Fruit fly (Drosophila melanogaster) whole organism, embryonic: ENCODE measurements around the gene CG8516.
A peak's percentile ranks its signal among the peaks of the same experiment; 100 is the strongest.

Experiments used
- Antp ChIP-seq: fragments of 200-800 bp; sonication (Bioruptor generic); optimal IDR thresholded peaks from 3 replicates; lab custom pipeline; 2016; ENCODE audit warnings: missing biosample characterization, missing genetic modification characterization
- Atf6 ChIP-seq: fragments of 200-800 bp; sonication (Bioruptor generic); IDR thresholded peaks from 2 replicates; pipeline ENCODE4 v1.3.6; 2022; ENCODE audit warnings: missing biosample characterization, missing genetic modification characterization
- CG10959 ChIP-seq: fragments of 200-800 bp; sonication (Bioruptor generic); IDR thresholded peaks from 2 replicates; pipeline ENCODE4 v1.3.6; 2022; ENCODE audit warnings: missing biosample characterization, missing genetic modification characterization
- CG12071 ChIP-seq: fragments of 200-800 bp; sonication (Bioruptor generic); optimal IDR thresholded peaks from 3 replicates; lab custom pipeline; 2018; ENCODE audit warnings: missing biosample characterization, mild to moderate bottlenecking, missing genetic modification characterization
- CG13287 ChIP-seq: fragments of 200-800 bp; sonication (Bioruptor generic); IDR thresholded peaks from 2 replicates; pipeline ENCODE4 v1.3.6; 2022; ENCODE audit warnings: missing biosample characterization, missing genetic modification characterization; ENCODE audit not compliant: partially characterized antibody
- CG13624 ChIP-seq: fragments of 200-800 bp; sonication (Bioruptor generic); optimal IDR thresholded peaks from 2 replicates; lab custom pipeline; 2016; ENCODE audit warnings: missing biosample characterization, missing genetic modification characterization
- CG14014 ChIP-seq: fragments of 200-800 bp; sonication (Bioruptor generic); IDR thresholded peaks from 2 replicates; pipeline ENCODE4 v1.3.6; 2022; ENCODE audit warnings: missing biosample characterization, missing genetic modification characterization
- CG17802 ChIP-seq: fragments of 200-800 bp; sonication (Bioruptor generic); optimal IDR thresholded peaks from 2 replicates; lab custom pipeline; 2018; ENCODE audit warnings: missing biosample characterization, mild to moderate bottlenecking, missing genetic modification characterization, moderate library complexity
- CG2120 ChIP-seq: fragments of 200-800 bp; sonication (Bioruptor generic); optimal IDR thresholded peaks from 3 replicates; lab custom pipeline; 2016; ENCODE audit warnings: missing biosample characterization, missing genetic modification characterization
- CG30020 ChIP-seq: fragments of 200-800 bp; optimal IDR thresholded peaks from 2 replicates; lab custom pipeline; 2019; ENCODE audit warnings: missing biosample characterization, mild to moderate bottlenecking, missing genetic modification characterization, moderate library complexity
- CG3163 ChIP-seq: fragments of 200-800 bp; sonication (Bioruptor generic); optimal IDR thresholded peaks from 3 replicates; lab custom pipeline; 2016; ENCODE audit warnings: missing biosample characterization, missing genetic modification characterization
- CG3847 ChIP-seq: fragments of 200-800 bp; sonication (Bioruptor generic); IDR thresholded peaks from 2 replicates; pipeline ENCODE4 v1.3.6; 2022; ENCODE audit warnings: missing biosample characterization, missing genetic modification characterization
- CG42726 ChIP-seq: fragments of 200-800 bp; sonication (Bioruptor generic); IDR thresholded peaks from 2 replicates; pipeline ENCODE4 v1.3.6; 2022; ENCODE audit warnings: missing biosample characterization, missing genetic modification characterization; ENCODE audit not compliant: partially characterized antibody
- CG5245 ChIP-seq: fragments of 200-800 bp; sonication (Bioruptor generic); optimal IDR thresholded peaks from 3 replicates; lab custom pipeline; 2016; ENCODE audit warnings: missing biosample characterization, missing genetic modification characterization
- CG6765 ChIP-seq: fragments of 200-800 bp; sonication (Bioruptor generic); optimal IDR thresholded peaks from 3 replicates; lab custom pipeline; 2017; ENCODE audit warnings: missing biosample characterization, mild to moderate bottlenecking, missing genetic modification characterization
- CG7987 ChIP-seq: fragments of 200-800 bp; sonication (Bioruptor generic); optimal IDR thresholded peaks from 2 replicates; lab custom pipeline; 2018; ENCODE audit warnings: missing biosample characterization, mild to moderate bottlenecking, missing genetic modification characterization, moderate library complexity
- CG8290 ChIP-seq, 3 experiments: fragments of 200-800 bp; sonication (Bioruptor generic); optimal IDR thresholded peaks; 2 replicates each; lab custom pipeline; 2016 to 2019; ENCODE audit warnings: missing biosample characterization in 3 of 3, missing genetic modification characterization in 3 of 3, mild to moderate bottlenecking in 2 of 3, moderate library complexity in 1 of 3
- CG9215 ChIP-seq: fragments of 200-800 bp; sonication (Bioruptor generic); IDR thresholded peaks from 2 replicates; pipeline ENCODE4 v1.3.6; 2022; ENCODE audit warnings: missing biosample characterization, missing genetic modification characterization
- CG9932 ChIP-seq: fragments of 200-800 bp; sonication (Bioruptor generic); IDR thresholded peaks from 2 replicates; pipeline ENCODE4 v1.3.6; 2022; ENCODE audit warnings: missing biosample characterization, missing genetic modification characterization
- D ChIP-seq, 2 experiments: fragments of 200-800 bp in 1 of 2; fragments of >200 bp in 1 of 2; sonication (Bioruptor generic) in 1 of 2; optimal IDR thresholded peaks; 2 replicates in 1 of 2; 3 replicates in 1 of 2; lab custom pipeline; 2017; ENCODE audit warnings: mild to moderate bottlenecking in 1 of 2, missing biosample characterization in 1 of 2, missing genetic modification characterization in 1 of 2, missing genetic modification reagents in 1 of 2
- Deaf1 ChIP-seq: fragments of 200-800 bp; optimal IDR thresholded peaks from 3 replicates; lab custom pipeline; 2019; ENCODE audit warnings: missing biosample characterization, mild to moderate bottlenecking, missing genetic modification characterization, moderate library complexity
- Dp ChIP-seq: fragments of 200-800 bp; sonication (Bioruptor generic); optimal IDR thresholded peaks from 2 replicates; lab custom pipeline; 2018; ENCODE audit warnings: missing biosample characterization, mild to moderate bottlenecking, missing genetic modification characterization, moderate library complexity
- Fer1 ChIP-seq: fragments of 200-800 bp; sonication (Bioruptor generic); optimal IDR thresholded peaks from 2 replicates; lab custom pipeline; 2017; ENCODE audit warnings: missing biosample characterization, mild to moderate bottlenecking, missing genetic modification characterization
- Fer2 ChIP-seq: fragments of 200-800 bp; sonication (Bioruptor generic); optimal IDR thresholded peaks from 2 replicates; lab custom pipeline; 2018; ENCODE audit warnings: missing biosample characterization, mild to moderate bottlenecking, missing genetic modification characterization, moderate library complexity
- H15 ChIP-seq: fragments of 200-800 bp; sonication (Bioruptor generic); IDR thresholded peaks from 3 replicates; pipeline ENCODE4 v1.3.6; 2022; ENCODE audit warnings: missing biosample characterization, missing genetic modification characterization
- Hr78 ChIP-seq, 2 experiments: fragments of 200-800 bp in 1 of 2; fragments of >200 bp in 1 of 2; sonication (Bioruptor generic) in 1 of 2; optimal IDR thresholded peaks; 2 replicates each; lab custom pipeline; 2017 to 2019; ENCODE audit warnings: missing biosample characterization in 2 of 2, missing genetic modification characterization in 2 of 2, mild to moderate bottlenecking in 1 of 2, moderate library complexity in 1 of 2
- Hsf ChIP-seq: fragments of 200-800 bp; sonication (Bioruptor generic); optimal IDR thresholded peaks from 3 replicates; lab custom pipeline; 2016; ENCODE audit warnings: missing biosample characterization, missing genetic modification characterization
- Max ChIP-seq: fragments of 200-800 bp; sonication (Bioruptor generic); optimal IDR thresholded peaks from 2 replicates; lab custom pipeline; 2016; ENCODE audit warnings: missing biosample characterization, mild to moderate bottlenecking, missing genetic modification characterization
- Sox102F ChIP-seq: fragments of 200-800 bp; sonication (Bioruptor generic); optimal IDR thresholded peaks from 2 replicates; lab custom pipeline; 2018; ENCODE audit warnings: missing biosample characterization, mild to moderate bottlenecking, missing genetic modification characterization, moderate library complexity
- ase ChIP-seq: fragments of 200-800 bp; sonication (Bioruptor generic); IDR thresholded peaks from 3 replicates; pipeline ENCODE4 v1.3.6; 2022; ENCODE audit warnings: missing biosample characterization, missing genetic modification characterization
- chn ChIP-seq: fragments of 200-800 bp; sonication (Bioruptor generic); optimal IDR thresholded peaks from 2 replicates; lab custom pipeline; 2016; ENCODE audit warnings: missing biosample characterization, missing genetic modification characterization
- dysf ChIP-seq: fragments of 200-800 bp; sonication (Bioruptor generic); IDR thresholded peaks from 3 replicates; pipeline ENCODE4 v1.3.6; 2022; ENCODE audit warnings: missing biosample characterization, missing genetic modification characterization
- ems ChIP-seq: fragments of 200-800 bp; sonication (Bioruptor generic); optimal IDR thresholded peaks from 3 replicates; lab custom pipeline; 2016; ENCODE audit warnings: missing biosample characterization, missing genetic modification characterization
- exex ChIP-seq: fragments of 200-800 bp; sonication (Bioruptor generic); optimal IDR thresholded peaks from 4 replicates; lab custom pipeline; 2018; ENCODE audit warnings: missing biosample characterization, mild to moderate bottlenecking, missing genetic modification characterization, moderate library complexity
- ftz-f1 ChIP-seq: fragments of 200-800 bp; sonication (Bioruptor generic); optimal IDR thresholded peaks from 2 replicates; lab custom pipeline; 2016; ENCODE audit warnings: missing biosample characterization, missing genetic modification characterization
- gsb-n ChIP-seq: fragments of 200-800 bp; sonication (Bioruptor generic); optimal IDR thresholded peaks from 3 replicates; lab custom pipeline; 2018; ENCODE audit warnings: missing biosample characterization, mild to moderate bottlenecking, missing genetic modification characterization
- hb ChIP-seq: fragments of 200-800 bp; sonication (Bioruptor generic); IDR thresholded peaks from 3 replicates; pipeline ENCODE4 v1.3.6; 2022; ENCODE audit warnings: missing biosample characterization, missing genetic modification characterization; ENCODE audit not compliant: partially characterized antibody
- lbe ChIP-seq: fragments of 200-800 bp; sonication (Bioruptor generic); optimal IDR thresholded peaks from 2 replicates; lab custom pipeline; 2016; ENCODE audit warnings: missing biosample characterization, mild to moderate bottlenecking, missing genetic modification characterization
- mam ChIP-seq: fragments of 200-800 bp; sonication (Bioruptor generic); optimal IDR thresholded peaks from 3 replicates; lab custom pipeline; 2016; ENCODE audit warnings: missing biosample characterization, missing genetic modification characterization
- p53 ChIP-seq: fragments of 200-800 bp; sonication (Bioruptor generic); optimal IDR thresholded peaks from 2 replicates; lab custom pipeline; 2016; ENCODE audit warnings: missing biosample characterization, missing genetic modification characterization
- run ChIP-seq: fragments of 200-800 bp; sonication (Bioruptor generic); optimal IDR thresholded peaks from 3 replicates; lab custom pipeline; 2018; ENCODE audit warnings: missing biosample characterization, mild to moderate bottlenecking, missing genetic modification characterization
- sens ChIP-seq: fragments of 200-800 bp; sonication (Bioruptor generic); peaks from one replicate; lab custom pipeline; 2016; ENCODE audit warnings: missing biosample characterization, missing genetic modification characterization
- sqz ChIP-seq: fragments of 200-800 bp; sonication (Bioruptor generic); optimal IDR thresholded peaks from 3 replicates; lab custom pipeline; 2018; ENCODE audit warnings: missing biosample characterization, mild to moderate bottlenecking, missing genetic modification characterization
- trem ChIP-seq: fragments of 200-800 bp; optimal IDR thresholded peaks from 3 replicates; lab custom pipeline; 2019; ENCODE audit warnings: missing biosample characterization, mild to moderate bottlenecking, missing genetic modification characterization, moderate library complexity
- trh ChIP-seq: fragments of 200-800 bp; sonication (Bioruptor generic); optimal IDR thresholded peaks from 2 replicates; lab custom pipeline; 2016; ENCODE audit warnings: missing biosample characterization, missing genetic modification characterization
- twi ChIP-seq: fragments of 200-800 bp; optimal IDR thresholded peaks from 2 replicates; lab custom pipeline; 2019; ENCODE audit warnings: missing biosample characterization, mild to moderate bottlenecking, missing genetic modification characterization, moderate library complexity
- unc-4 ChIP-seq: fragments of 200-800 bp; sonication (Bioruptor generic); IDR thresholded peaks from 2 replicates; pipeline ENCODE4 v1.3.6; 2022; ENCODE audit warnings: missing biosample characterization, missing genetic modification characterization; ENCODE audit not compliant: partially characterized antibody
- zf30C ChIP-seq: fragments of 200-800 bp; sonication (Bioruptor generic); optimal IDR thresholded peaks from 3 replicates; lab custom pipeline; 2018; ENCODE audit warnings: missing biosample characterization, mild to moderate bottlenecking, missing genetic modification characterization

Gene CG8516

DNA sequence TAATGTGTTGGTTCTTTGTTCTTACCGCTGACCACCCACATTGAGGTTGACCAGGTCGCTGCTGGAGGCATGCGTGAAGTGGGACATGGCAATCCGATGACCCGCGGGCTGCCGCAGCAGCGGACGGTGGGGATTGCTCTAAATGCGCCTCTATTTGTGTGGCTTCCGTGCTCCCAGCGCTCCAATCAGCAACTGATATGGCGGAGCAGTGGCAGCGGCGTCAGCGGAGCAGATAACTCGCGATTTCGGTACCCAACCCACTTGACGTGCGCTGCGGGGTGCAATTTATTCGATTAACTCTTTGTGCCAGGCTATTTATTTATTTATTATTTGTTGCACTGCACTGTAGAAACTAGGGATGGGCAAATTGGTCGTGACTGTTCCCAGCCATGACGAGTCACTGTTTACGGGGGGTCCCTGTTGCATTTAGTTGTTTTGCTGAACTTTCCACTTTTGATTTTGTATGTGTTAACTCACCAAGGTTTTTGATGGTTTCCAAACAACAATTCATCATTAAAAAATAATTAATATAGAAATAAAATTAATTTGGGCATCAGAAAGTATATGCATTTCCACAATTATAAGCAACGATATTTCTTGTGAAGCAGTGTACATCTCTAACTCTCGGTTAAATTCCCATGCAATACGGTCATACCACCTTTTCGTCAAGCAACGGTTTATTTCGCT is 7.7 kb downstream of the CG8516 start, which contains the start of the genes CG9467 and CG8526 (continued):
- TF ChIP-seq Hr78 (GFP tag; optimal IDR thresholded peaks at IDR 0.05; lab: Kevin White, UChicago), result no peak
- no peak for TF ChIP-seq exex (tag; lab: Kevin White, UChicago)
- peak; percentile 77 for TF ChIP-seq Dp (GFP tag; lab: Kevin White, UChicago)
- no peak for TF ChIP-seq sens
- peak; percentile 59 for TF ChIP-seq mam (GFP tag; lab: Kevin White, UChicago)
- peak; percentile 51; the same call in 1 of the 2 replicates for TF ChIP-seq Atf6
- TF ChIP-seq run (tag; lab: Kevin White, UChicago), result no peak
- no peak for TF ChIP-seq CG10959 (GFP tag; lab: Robert Waterston, UW)
- 0 out of 3 replicates have a peak, but pooled peaks have one; percentile 51 for TF ChIP-seq ase (GFP tag; lab: Robert Waterston, UW)
- peak; percentile 78 for TF ChIP-seq CG9215
- TF ChIP-seq Fer1, result peak; percentile 53
- peak; percentile 44 for TF ChIP-seq chn
- no peak for TF ChIP-seq Antp (GFP tag; lab: Kevin White, UChicago)
- TF ChIP-seq CG14014 (GFP tag; lab: Robert Waterston, UW), result 0 out of 2 replicates have a peak, but pooled peaks have one; percentile 38
- TF ChIP-seq twi (tag; lab: Kevin White, UChicago), result peak; percentile 55
- TF ChIP-seq CG3163, result no peak
- TF ChIP-seq zf30C (GFP tag; lab: Kevin White, UChicago), result no peak
- peak; percentile 80 for TF ChIP-seq unc-4
- no peak for TF ChIP-seq CG12071
- peak; percentile 27; the same call in 1 of the 3 replicates for TF ChIP-seq H15 (GFP tag; lab: Robert Waterston, UW)
- TF ChIP-seq CG30020, result peak; percentile 73
- TF ChIP-seq trem (tag; lab: Kevin White, UChicago), result peak; percentile 79
- peak; percentile 70; the same call in 1 of the 3 replicates for TF ChIP-seq hb
- TF ChIP-seq trh, result peak; percentile 29
- peak; percentile 30 for TF ChIP-seq Fer2
- peak; percentile 74 for TF ChIP-seq CG2120
- no peak for TF ChIP-seq gsb-n (tag; lab: Kevin White, UChicago)
- TF ChIP-seq Hsf (GFP tag; lab: Kevin White, UChicago), result peak; percentile 60
- TF ChIP-seq CG42726 (GFP tag; lab: Robert Waterston, UW), result 0 out of 2 replicates have a peak, but pooled peaks have one; percentile 10
- TF ChIP-seq ems (GFP tag; lab: Kevin White, UChicago), result peak; percentile 24
- TF ChIP-seq CG7987 (GFP tag; lab: Kevin White, UChicago), result no peak
- peak; percentile 84 for TF ChIP-seq CG13287
- TF ChIP-seq Sox102F (GFP tag; lab: Kevin White, UChicago), result no peak
- no peak for TF ChIP-seq sqz (GFP tag; lab: Kevin White, UChicago)
- TF ChIP-seq CG5245, result peak; percentile 34
- TF ChIP-seq D (optimal IDR thresholded peaks at IDR 0.05; lab: Kevin White, UChicago), result no peak
- TF ChIP-seq D (GFP tag; optimal IDR thresholded peaks at IDR 0.05; lab: Kevin White, UChicago), result no peak
- TF ChIP-seq p53 (GFP tag; lab: Kevin White, UChicago), result no peak
- peak; percentile 61; the same call in 1 of the 3 replicates for TF ChIP-seq dysf (GFP tag; lab: Robert Waterston, UW)
- TF ChIP-seq CG8290 (GFP tag; optimal IDR thresholded peaks at IDR 0.05; lab: Kevin White, UChicago), result peak; percentile 60
- TF ChIP-seq CG8290 (tag; optimal IDR thresholded peaks at IDR 0.05; lab: Kevin White, UChicago), result no peak
- TF ChIP-seq ftz-f1 (GFP tag; lab: Kevin White, UChicago), result no peak
- peak; percentile 2 for TF ChIP-seq CG6765 (GFP tag; lab: Kevin White, UChicago)
- TF ChIP-seq CG9932 (GFP tag; lab: Robert Waterston, UW), result peak; percentile 86
- peak; percentile 77 for TF ChIP-seq CG3847
- TF ChIP-seq CG17802 (tag; lab: Kevin White, UChicago), result no peak
- peak; percentile 74 for TF ChIP-seq Max (GFP tag; lab: Kevin White, UChicago)
- peak; percentile 65 for TF ChIP-seq lbe (GFP tag; lab: Kevin White, UChicago)
- TF ChIP-seq Deaf1 (tag; lab: Kevin White, UChicago), result no peak
- TF ChIP-seq CG13624 (GFP tag; lab: Kevin White, UChicago), result peak; percentile 58
